Worm (Caenorhabditis elegans) whole organism, L1 larva: ENCODE data around the gene C02G6.3.

Experiments used
- aly-2 ChIP-seq: fragments of 150-350 bp; optimal IDR thresholded peaks from 2 replicates; lab custom pipeline; 2014; ENCODE audit warnings: missing biosample characterization, missing genetic modification characterization
- egl-27 ChIP-seq, 2 experiments: fragments of 150-350 bp in 1 of 2; sonication (generic microtip); optimal IDR thresholded peaks; 3 replicates each; lab custom pipeline; 2017 to 2018; ENCODE audit warnings: missing biosample characterization in 2 of 2, missing genetic modification characterization in 2 of 2, missing genetic modification reagents in 2 of 2
- lin-39 ChIP-seq: fragments of 150-350 bp; optimal IDR thresholded peaks from 2 replicates; lab custom pipeline; 2014; ENCODE audit warnings: missing biosample characterization, missing genetic modification reagents, missing genetic modification characterization
- lsy-2 ChIP-seq, 2 experiments: fragments of 150-350 bp; optimal IDR thresholded peaks; 2 replicates each; lab custom pipeline; 2014; ENCODE audit warnings: missing biosample characterization in 2 of 2, missing genetic modification characterization in 2 of 2
- nhr-237 ChIP-seq: fragments of 150-350 bp; optimal IDR thresholded peaks from 2 replicates; lab custom pipeline; 2014; ENCODE audit warnings: missing biosample characterization, missing genetic modification characterization

ce11 chrV:5876966-5877365 is 3.2 kb upstream of the C02G6.3 start:
- TF ChIP-seq nhr-237 (tag; lab: Kevin White, UChicago), result no peak
- TF ChIP-seq aly-2 (tag; lab: Kevin White, UChicago), result no peak
- no peak for TF ChIP-seq lsy-2 (tag; optimal IDR thresholded peaks at IDR 0.05; lab: Kevin White, UChicago)
- no peak for TF ChIP-seq lin-39 (tag; lab: Kevin White, UChicago)
- TF ChIP-seq egl-27 (tag; optimal IDR thresholded peaks at IDR 0.05; lab: Kevin White, UChicago), result no peak
